Worm (Caenorhabditis elegans) whole organism, young adult: ENCODE results near the gene K03B8.8.

ENCODE experiments used
- T26A5.8 ChIP-seq: sonication (generic microtip); optimal IDR thresholded peaks from 2 replicates; lab custom pipeline; 2016; ENCODE audit warnings: missing genetic modification characterization, missing compliant biosample characterization
- akir-1 ChIP-seq: fragments of 200-800 bp; sonication (Bioruptor generic); optimal IDR thresholded peaks from 2 replicates; lab custom pipeline; 2018; ENCODE audit warnings: mild to moderate bottlenecking, missing genetic modification characterization, moderate library complexity, missing compliant biosample characterization
- ceh-27 ChIP-seq: fragments of 200-800 bp; sonication (Bioruptor generic); optimal IDR thresholded peaks from 2 replicates; lab custom pipeline; 2018; ENCODE audit warnings: mild to moderate bottlenecking, missing genetic modification characterization, moderate library complexity, missing compliant biosample characterization
- die-1 ChIP-seq: sonication (generic microtip); optimal IDR thresholded peaks from 2 replicates; lab custom pipeline; 2016; ENCODE audit warnings: missing genotype, mild to moderate bottlenecking, missing genetic modification characterization, missing compliant biosample characterization
- dpl-1 ChIP-seq: fragments of 150-350 bp; optimal IDR thresholded peaks from 2 replicates; lab custom pipeline; 2014; ENCODE audit warnings: missing biosample characterization, missing genetic modification reagents, missing genetic modification characterization
- egrh-3 ChIP-seq: fragments of 200-800 bp; sonication (Bioruptor generic); IDR thresholded peaks from 2 replicates; pipeline ENCODE4 v1.3.6; 2022; ENCODE audit warnings: missing genetic modification reagents, missing genetic modification characterization, missing compliant biosample characterization
- madf-8 ChIP-seq: fragments of 200-800 bp; sonication (Bioruptor generic); conservative IDR thresholded peaks from 2 replicates; pipeline ENCODE4 v1.3.6; 2022; ENCODE audit warnings: missing genetic modification reagents, missing genetic modification characterization, missing compliant biosample characterization
- rpc-1 ChIP-seq, 2 experiments: fragments of 150-350 bp in 1 of 2; sonication (generic microtip) in 1 of 2; optimal IDR thresholded peaks; 2 replicates each; lab custom pipeline; 2014 to 2018; ENCODE audit warnings: missing biosample characterization in 1 of 2, missing genetic modification characterization in 1 of 2, missing genetic modification reagents in 1 of 2, missing genotype in 1 of 2
- snpc-4 ChIP-seq, 5 experiments: fragments of 150-350 bp in 1 of 5; sonication (generic microtip) in 4 of 5; optimal IDR thresholded peaks; 2 replicates each; lab custom pipeline; 2014 to 2018; ENCODE audit warnings: missing genetic modification characterization in 5 of 5, missing biosample characterization in 3 of 5, antibody characterized with exemption in 2 of 5, mild to moderate bottlenecking in 2 of 5, missing compliant biosample characterization in 2 of 5, missing genotype in 2 of 5, moderate library complexity in 2 of 5, missing genetic modification reagents in 1 of 5
- unc-130 ChIP-seq: sonication (generic microtip); optimal IDR thresholded peaks from 2 replicates; lab custom pipeline; 2016; ENCODE audit warnings: missing genetic modification reagents, missing genetic modification characterization, missing compliant biosample characterization
- unc-62 ChIP-seq: fragments of 150-350 bp; optimal IDR thresholded peaks from 2 replicates; lab custom pipeline; 2014; ENCODE audit warnings: missing biosample characterization, missing genetic modification reagents, missing genetic modification characterization
- ztf-25 ChIP-seq: fragments of 200-800 bp; sonication (Bioruptor generic); IDR thresholded peaks from 2 replicates; pipeline ENCODE4 v1.3.6; 2022; ENCODE audit warnings: missing genetic modification reagents, missing genetic modification characterization, missing compliant biosample characterization
- ztf-28 ChIP-seq: fragments of 200-800 bp; sonication (Bioruptor generic); IDR thresholded peaks from 2 replicates; pipeline ENCODE4 v1.3.6; 2022; ENCODE audit warnings: missing genetic modification reagents, missing genetic modification characterization, missing compliant biosample characterization

- TF ChIP-seq unc-62 (GFP tag; lab: Kevin White, UChicago) = no peak
- TF ChIP-seq ztf-28 (GFP tag; lab: Robert Waterston, UW) = no peak
- no peak for TF ChIP-seq snpc-4 (GFP tag; optimal IDR thresholded peaks at IDR 0.05; lab: Kevin White, UChicago)
- TF ChIP-seq snpc-4 (tag; optimal IDR thresholded peaks at IDR 0.05; lab: Kevin White, UChicago) = no peak
- no peak for TF ChIP-seq akir-1
- TF ChIP-seq ceh-27 (GFP tag; lab: Kevin White, UChicago) = no peak
- no peak for TF ChIP-seq unc-130 (GFP tag; lab: Kevin White, UChicago)
- no peak for TF ChIP-seq ztf-25 (GFP tag; lab: Robert Waterston, UW)
- no peak for TF ChIP-seq egrh-3 (GFP tag; lab: Robert Waterston, UW)
- TF ChIP-seq rpc-1 (optimal IDR thresholded peaks at IDR 0.05; lab: Kevin White, UChicago) = no peak
- TF ChIP-seq rpc-1 (tag; optimal IDR thresholded peaks at IDR 0.05; lab: Kevin White, UChicago) = no peak
- no peak for TF ChIP-seq die-1 (tag; lab: Kevin White, UChicago)
- no peak for TF ChIP-seq madf-8 (GFP tag; lab: Robert Waterston, UW)
- no peak for TF ChIP-seq T26A5.8 (tag; lab: Kevin White, UChicago)
- no peak for TF ChIP-seq dpl-1 (GFP tag; lab: Kevin White, UChicago)
Observed at ce11 chrV:11383032-11383431, 27.8 kb downstream of the K03B8.8 start, which contains the start of gene F55C10.5.
